Worm (Caenorhabditis elegans) whole organism, mixed stage, embryonic: ENCODE measurements around the gene eppl-1.

Experiments used
- blmp-1 ChIP-seq: fragments of 150-350 bp; optimal IDR thresholded peaks from 2 replicates; lab custom pipeline; 2014; ENCODE audit warnings: missing biosample characterization, missing genetic modification characterization
- ces-1 ChIP-seq: fragments of 150-350 bp; optimal IDR thresholded peaks from 2 replicates; lab custom pipeline; 2014; ENCODE audit warnings: missing biosample characterization, missing genetic modification reagents, missing genetic modification characterization
- elt-3 ChIP-seq: fragments of 150-350 bp; optimal IDR thresholded peaks from 2 replicates; lab custom pipeline; 2014; ENCODE audit warnings: missing biosample characterization, missing genetic modification characterization
- lin-13 ChIP-seq: fragments of 150-350 bp; optimal IDR thresholded peaks from 2 replicates; lab custom pipeline; 2014; ENCODE audit warnings: missing biosample characterization, missing genetic modification characterization
- mep-1 ChIP-seq: fragments of 150-350 bp; optimal IDR thresholded peaks from 2 replicates; lab custom pipeline; 2017; ENCODE audit warnings: missing biosample characterization, missing genetic modification reagents, missing genetic modification characterization, inconsistent platforms
- nhr-12 ChIP-seq: fragments of 150-350 bp; optimal IDR thresholded peaks from 2 replicates; lab custom pipeline; 2014; ENCODE audit warnings: missing biosample characterization, missing genetic modification characterization
- nhr-2 ChIP-seq: fragments of 150-350 bp; optimal IDR thresholded peaks from 2 replicates; lab custom pipeline; 2014; ENCODE audit warnings: missing biosample characterization, missing genetic modification characterization
- pha-4 ChIP-seq: fragments of 150-350 bp; optimal IDR thresholded peaks from 2 replicates; lab custom pipeline; 2018; ENCODE audit warnings: missing biosample characterization, missing genetic modification reagents, missing genetic modification characterization
- snpc-4 ChIP-seq: fragments of 150-350 bp; optimal IDR thresholded peaks from 2 replicates; lab custom pipeline; 2014; ENCODE audit warnings: missing biosample characterization, missing genetic modification characterization
- unc-62 ChIP-seq: fragments of 150-350 bp; optimal IDR thresholded peaks from 2 replicates; lab custom pipeline; 2014; ENCODE audit warnings: missing biosample characterization, missing genetic modification reagents, missing genetic modification characterization
- ztf-11 ChIP-seq: fragments of 150-350 bp; optimal IDR thresholded peaks from 2 replicates; lab custom pipeline; 2014; ENCODE audit warnings: missing biosample characterization, missing genetic modification characterization

- TF ChIP-seq mep-1 (tag; lab: Kevin White, UChicago) (no peak), nhr-12 (tag; lab: Kevin White, UChicago) (no peak), unc-62 (GFP tag; lab: Kevin White, UChicago) (no peak), lin-13 (no peak), snpc-4 (tag; lab: Kevin White, UChicago) (no peak), ces-1 (GFP tag; lab: Kevin White, UChicago) (no peak), pha-4 (no peak), elt-3 (tag; lab: Kevin White, UChicago) (no peak), nhr-2 (tag; lab: Kevin White, UChicago) (no peak), blmp-1 (tag; lab: Kevin White, UChicago) (no peak), ztf-11 (no peak)
Measured at ce11 chrIV:8476166-8476565, 24.6 kb upstream of the eppl-1 start.
